Worm (Caenorhabditis elegans) whole organism, mixed stage, embryonic: ENCODE data around the gene K07E1.1.

ENCODE experiments used
- M03D4.4 ChIP-seq: sonication (generic microtip); optimal IDR thresholded peaks from 2 replicates; lab custom pipeline; 2017; ENCODE audit warnings: mild to moderate bottlenecking, missing genetic modification characterization, missing compliant biosample characterization
- bed-3 ChIP-seq: fragments of 200-800 bp; sonication (Bioruptor generic); optimal IDR thresholded peaks from 3 replicates; lab custom pipeline; 2018; ENCODE audit warnings: mild to moderate bottlenecking, missing genetic modification characterization, moderate library complexity, missing compliant biosample characterization
- blmp-1 ChIP-seq: fragments of 150-350 bp; optimal IDR thresholded peaks from 2 replicates; lab custom pipeline; 2014; ENCODE audit warnings: missing biosample characterization, missing genetic modification characterization
- ceh-39 ChIP-seq: fragments of 150-350 bp; optimal IDR thresholded peaks from 2 replicates; lab custom pipeline; 2014; ENCODE audit warnings: missing biosample characterization, missing genetic modification characterization
- ceh-43 ChIP-seq: fragments of 200-800 bp; sonication (Bioruptor generic); optimal IDR thresholded peaks from 2 replicates; lab custom pipeline; 2018; ENCODE audit warnings: mild to moderate bottlenecking, missing genetic modification characterization, moderate library complexity, missing compliant biosample characterization
- ceh-83 ChIP-seq: fragments of 200-800 bp; sonication (Bioruptor generic); optimal IDR thresholded peaks from 2 replicates; lab custom pipeline; 2018; ENCODE audit warnings: mild to moderate bottlenecking, missing genetic modification characterization, missing compliant biosample characterization
- ces-1 ChIP-seq: fragments of 150-350 bp; optimal IDR thresholded peaks from 2 replicates; lab custom pipeline; 2014; ENCODE audit warnings: missing biosample characterization, missing genetic modification reagents, missing genetic modification characterization
- cnd-1 ChIP-seq: fragments of 200-800 bp; sonication (Bioruptor generic); optimal IDR thresholded peaks from 2 replicates; lab custom pipeline; 2018; ENCODE audit warnings: mild to moderate bottlenecking, missing genetic modification characterization, missing compliant biosample characterization
- drap-1 ChIP-seq: fragments of 200-800 bp; sonication (Bioruptor generic); optimal IDR thresholded peaks from 3 replicates; lab custom pipeline; 2018; ENCODE audit warnings: mild to moderate bottlenecking, missing genetic modification characterization, missing compliant biosample characterization
- elt-1 ChIP-seq: sonication (generic microtip); optimal IDR thresholded peaks from 2 replicates; lab custom pipeline; 2017; ENCODE audit warnings: missing genetic modification characterization, mild to moderate bottlenecking, missing compliant biosample characterization, antibody characterized with exemption, moderate library complexity, borderline replicate concordance; ENCODE audit not compliant: insufficient read depth
- flh-1 ChIP-seq: fragments of 200-800 bp; sonication (Bioruptor generic); optimal IDR thresholded peaks from 2 replicates; lab custom pipeline; 2018; ENCODE audit warnings: mild to moderate bottlenecking, missing genetic modification characterization, moderate library complexity, missing compliant biosample characterization
- hlh-1 ChIP-seq: fragments of 150-350 bp; optimal IDR thresholded peaks from 2 replicates; lab custom pipeline; 2014; ENCODE audit warnings: missing biosample characterization, missing genetic modification reagents, missing genetic modification characterization
- lin-13 ChIP-seq: fragments of 150-350 bp; optimal IDR thresholded peaks from 2 replicates; lab custom pipeline; 2014; ENCODE audit warnings: missing biosample characterization, missing genetic modification characterization
- lin-32 ChIP-seq: fragments of 200-800 bp; sonication (Bioruptor generic); optimal IDR thresholded peaks from 2 replicates; lab custom pipeline; 2018; ENCODE audit warnings: mild to moderate bottlenecking, missing genetic modification characterization, missing compliant biosample characterization
- lsy-2 ChIP-seq: fragments of 150-350 bp; optimal IDR thresholded peaks from 2 replicates; lab custom pipeline; 2014; ENCODE audit warnings: missing biosample characterization, missing genetic modification characterization
- mab-5 ChIP-seq: fragments of 150-350 bp; optimal IDR thresholded peaks from 2 replicates; lab custom pipeline; 2014; ENCODE audit warnings: missing biosample characterization, missing genetic modification characterization
- mep-1 ChIP-seq: fragments of 150-350 bp; optimal IDR thresholded peaks from 2 replicates; lab custom pipeline; 2017; ENCODE audit warnings: missing biosample characterization, missing genetic modification reagents, missing genetic modification characterization, inconsistent platforms
- nhr-12 ChIP-seq: fragments of 150-350 bp; optimal IDR thresholded peaks from 2 replicates; lab custom pipeline; 2014; ENCODE audit warnings: missing biosample characterization, missing genetic modification characterization
- nhr-2 ChIP-seq: fragments of 150-350 bp; optimal IDR thresholded peaks from 2 replicates; lab custom pipeline; 2014; ENCODE audit warnings: missing biosample characterization, missing genetic modification characterization
- nhr-237 ChIP-seq: fragments of 150-350 bp; optimal IDR thresholded peaks from 2 replicates; lab custom pipeline; 2014; ENCODE audit warnings: missing biosample characterization, missing genetic modification characterization
- nhr-28 ChIP-seq: fragments of 150-350 bp; optimal IDR thresholded peaks from 2 replicates; lab custom pipeline; 2014; ENCODE audit warnings: missing biosample characterization, missing genetic modification characterization
- nhr-76 ChIP-seq: sonication (generic microtip); optimal IDR thresholded peaks from 2 replicates; lab custom pipeline; 2017; ENCODE audit warnings: missing biosample characterization, missing genetic modification characterization
- pha-4 ChIP-seq: fragments of 150-350 bp; optimal IDR thresholded peaks from 2 replicates; lab custom pipeline; 2018; ENCODE audit warnings: missing biosample characterization, missing genetic modification reagents, missing genetic modification characterization
- sem-2 ChIP-seq: fragments of 200-800 bp; sonication (Bioruptor generic); optimal IDR thresholded peaks from 2 replicates; lab custom pipeline; 2018; ENCODE audit warnings: mild to moderate bottlenecking, missing genetic modification characterization, missing compliant biosample characterization
- snpc-4 ChIP-seq: fragments of 150-350 bp; optimal IDR thresholded peaks from 2 replicates; lab custom pipeline; 2014; ENCODE audit warnings: missing biosample characterization, missing genetic modification characterization
- sptf-1 ChIP-seq: sonication (generic microtip); optimal IDR thresholded peaks from 2 replicates; lab custom pipeline; 2017; ENCODE audit warnings: mild to moderate bottlenecking, missing genetic modification characterization, moderate library complexity, missing compliant biosample characterization
- tbx-8 ChIP-seq: fragments of 200-800 bp; sonication (Bioruptor generic); optimal IDR thresholded peaks from 2 replicates; lab custom pipeline; 2018; ENCODE audit warnings: mild to moderate bottlenecking, missing genetic modification characterization, moderate library complexity, missing compliant biosample characterization
- unc-120 ChIP-seq: sonication (generic microtip); optimal IDR thresholded peaks from 2 replicates; lab custom pipeline; 2017; ENCODE audit warnings: missing genetic modification characterization, missing compliant biosample characterization; ENCODE audit not compliant: poor library complexity, severe bottlenecking
- unc-39 ChIP-seq: fragments of 150-350 bp; optimal IDR thresholded peaks from 2 replicates; lab custom pipeline; 2014; ENCODE audit warnings: missing biosample characterization, missing genetic modification characterization
- unc-62 ChIP-seq: fragments of 150-350 bp; optimal IDR thresholded peaks from 2 replicates; lab custom pipeline; 2014; ENCODE audit warnings: missing biosample characterization, missing genetic modification reagents, missing genetic modification characterization
- zip-8 ChIP-seq: fragments of 150-350 bp; optimal IDR thresholded peaks from 2 replicates; lab custom pipeline; 2014; ENCODE audit warnings: missing biosample characterization, missing genetic modification characterization

Gene K07E1.1

DNA sequence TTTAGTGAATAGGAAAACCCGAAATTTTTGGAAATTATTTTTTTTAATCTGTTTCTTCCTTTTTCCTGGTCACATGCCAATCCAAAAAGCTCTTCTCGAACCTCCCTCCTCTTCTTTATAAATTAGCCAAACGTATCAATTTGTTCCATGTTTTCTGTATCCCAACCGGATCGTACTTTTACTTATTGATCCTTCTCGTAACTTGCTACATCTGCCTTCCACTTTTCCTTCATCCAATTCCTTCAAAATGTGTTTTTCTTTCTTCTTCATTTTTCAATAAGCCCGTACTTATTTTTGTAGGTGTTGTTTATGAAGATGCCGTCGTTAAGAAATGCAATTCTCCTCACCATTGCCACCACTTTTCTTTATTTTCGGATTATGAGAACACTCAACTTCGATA, 39.0 kb upstream of the K07E1.1 start, which contains the start of gene cyp-23A1:
cyp-23A1 (plus strand) TSS at position 301 of the 400 bp plus-strand sequence.
- TF ChIP-seq unc-62 (GFP tag; lab: Kevin White, UChicago), result no peak
- TF ChIP-seq ces-1, result no peak
- no peak for TF ChIP-seq zip-8 (tag; lab: Kevin White, UChicago)
- TF ChIP-seq ceh-43, result no peak
- no peak for TF ChIP-seq ceh-39
- TF ChIP-seq mep-1 (tag; lab: Kevin White, UChicago), result no peak
- no peak for TF ChIP-seq sem-2 (GFP tag; lab: Kevin White, UChicago)
- TF ChIP-seq nhr-28 (tag; lab: Kevin White, UChicago), result no peak
- no peak for TF ChIP-seq tbx-8 (GFP tag; lab: Kevin White, UChicago)
- no peak for TF ChIP-seq elt-1 (tag; lab: Kevin White, UChicago)
- no peak for TF ChIP-seq sptf-1
- no peak for TF ChIP-seq nhr-2 (tag; lab: Kevin White, UChicago)
- TF ChIP-seq cnd-1 (tag; lab: Kevin White, UChicago), result no peak
- no peak for TF ChIP-seq lsy-2 (tag; lab: Kevin White, UChicago)
- no peak for TF ChIP-seq drap-1 (GFP tag; lab: Kevin White, UChicago)
- TF ChIP-seq, all 35 proteins: peak for 0

ce11 chrII:4516291-4516690, 34.6 kb upstream of the K07E1.1 start:
- TF ChIP-seq sptf-1 (no peak), lsy-2 (tag; lab: Kevin White, UChicago) (no peak), sem-2 (GFP tag; lab: Kevin White, UChicago) (no peak), unc-120 (tag; lab: Kevin White, UChicago) (peak; percentile 90), nhr-12 (tag; lab: Kevin White, UChicago) (no peak), unc-62 (GFP tag; lab: Kevin White, UChicago) (peak; percentile 79), snpc-4 (tag; lab: Kevin White, UChicago) (no peak), drap-1 (GFP tag; lab: Kevin White, UChicago) (no peak), blmp-1 (tag; lab: Kevin White, UChicago) (no peak), nhr-237 (no peak), nhr-2 (tag; lab: Kevin White, UChicago) (peak; percentile 12), ceh-39 (no peak), lin-32 (GFP tag; lab: Kevin White, UChicago) (no peak), lin-13 (tag; lab: Kevin White, UChicago) (no peak), cnd-1 (tag; lab: Kevin White, UChicago) (no peak), ceh-83 (GFP tag; lab: Kevin White, UChicago) (no peak), flh-1 (GFP tag; lab: Kevin White, UChicago) (no peak), ces-1 (no peak), nhr-76 (tag; lab: Kevin White, UChicago) (no peak), elt-1 (tag; lab: Kevin White, UChicago) (no peak), tbx-8 (GFP tag; lab: Kevin White, UChicago) (no peak), unc-39 (tag; lab: Kevin White, UChicago) (no peak), hlh-1 (peak; percentile 99), nhr-28 (tag; lab: Kevin White, UChicago) (no peak), pha-4 (tag; lab: Kevin White, UChicago) (no peak), ceh-43 (no peak), bed-3 (GFP tag; lab: Kevin White, UChicago) (no peak), M03D4.4 (peak; percentile 5), zip-8 (tag; lab: Kevin White, UChicago) (no peak), mab-5 (tag; lab: Kevin White, UChicago) (no peak)

- TF ChIP-seq lsy-2 (tag; lab: Kevin White, UChicago) (peak; percentile 14), hlh-1 (peak; percentile 95), sem-2 (GFP tag; lab: Kevin White, UChicago) (no peak), lin-13 (tag; lab: Kevin White, UChicago) (no peak), ceh-39 (no peak), blmp-1 (tag; lab: Kevin White, UChicago) (no peak), mab-5 (tag; lab: Kevin White, UChicago) (no peak)
Observed at ce11 chrII:4517254-4517653, 33.6 kb upstream of the K07E1.1 start.

DNA sequence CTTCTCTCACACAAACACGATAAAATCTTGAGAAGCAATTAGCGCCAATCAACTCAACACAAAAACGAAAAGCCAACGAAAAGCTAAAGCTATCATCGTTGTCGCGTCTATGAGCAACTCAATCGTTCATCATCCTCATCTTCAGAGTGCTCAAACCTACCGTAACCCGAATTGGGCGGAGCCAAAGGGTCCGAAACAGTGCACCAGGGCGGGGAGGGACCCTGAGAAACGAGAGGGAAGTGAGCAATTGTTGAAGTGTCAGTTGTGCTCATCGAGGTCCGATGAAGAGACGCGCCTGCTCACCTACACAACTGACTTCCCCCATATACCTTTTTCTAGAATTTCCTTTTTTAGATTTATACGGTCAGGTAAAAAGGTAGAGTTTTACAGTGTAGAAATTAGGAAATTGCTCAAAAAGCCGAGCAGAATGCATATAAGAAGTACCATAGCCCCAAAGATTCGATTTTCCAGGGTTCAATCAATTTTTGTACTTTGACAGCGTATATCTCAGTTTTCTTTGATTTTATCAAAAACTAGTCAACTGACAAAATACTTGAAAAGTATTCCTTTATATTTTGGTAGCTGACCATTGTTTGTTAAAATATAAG, 32.5 kb upstream of the K07E1.1 start, which contains the start of gene hlh-1:
hlh-1 (plus strand) TSS at position 275 of the 608 bp plus-strand sequence.
- TF ChIP-seq lsy-2 (tag; lab: Kevin White, UChicago) (peak; percentile 89), hlh-1 (peak; percentile 100), sem-2 (GFP tag; lab: Kevin White, UChicago) (no peak), sptf-1 (peak; percentile 12), unc-62 (GFP tag; lab: Kevin White, UChicago) (peak; percentile 83), blmp-1 (tag; lab: Kevin White, UChicago) (no peak), ceh-39 (no peak), pha-4 (tag; lab: Kevin White, UChicago) (no peak), ces-1 (no peak), unc-120 (tag; lab: Kevin White, UChicago) (peak; percentile 100), nhr-2 (tag; lab: Kevin White, UChicago) (no peak)
